Worm (Caenorhabditis elegans) whole organism, young adult: Measurements from ENCODE around the gene let-19.
A peak's percentile ranks its signal among the peaks of the same experiment; 100 is the strongest.

ENCODE experiments used
- C17E4.6 ChIP-seq: fragments of 200-800 bp; sonication (Bioruptor generic); IDR thresholded peaks from 2 replicates; pipeline ENCODE4 v1.3.6; 2022; ENCODE audit warnings: missing genetic modification reagents, missing genetic modification characterization, missing compliant biosample characterization
- F33H1.4 ChIP-seq: fragments of 200-800 bp; sonication (Bioruptor generic); IDR thresholded peaks from 2 replicates; pipeline ENCODE4 v1.3.6; 2022; ENCODE audit warnings: missing genetic modification reagents, missing genetic modification characterization, missing compliant biosample characterization
- K11D2.4 ChIP-seq: fragments of 200-800 bp; sonication (Bioruptor generic); IDR thresholded peaks from 2 replicates; pipeline ENCODE4 v1.3.6; 2022; ENCODE audit warnings: missing genetic modification reagents, missing genetic modification characterization, missing compliant biosample characterization
- Y53F4B.3 ChIP-seq: fragments of 200-800 bp; sonication (Bioruptor generic); IDR thresholded peaks from 2 replicates; pipeline ENCODE4 v1.3.6; 2022; ENCODE audit warnings: missing genetic modification reagents, missing genetic modification characterization, missing compliant biosample characterization
- Y56A3A.18 ChIP-seq: fragments of 200-800 bp; sonication (Bioruptor generic); IDR thresholded peaks from 2 replicates; pipeline ENCODE4 v1.3.6; 2022; ENCODE audit warnings: missing genetic modification reagents, missing genetic modification characterization, missing compliant biosample characterization
- Y79H2A.3 ChIP-seq: fragments of 200-800 bp; sonication (Bioruptor generic); conservative IDR thresholded peaks from 2 replicates; pipeline ENCODE4 v1.3.6; 2022; ENCODE audit warnings: missing genetic modification reagents, missing genetic modification characterization, missing compliant biosample characterization
- ZK185.1 ChIP-seq: sonication (generic microtip); optimal IDR thresholded peaks from 2 replicates; lab custom pipeline; 2016; ENCODE audit warnings: mild to moderate bottlenecking, missing genetic modification characterization, missing compliant biosample characterization; ENCODE audit not compliant: poor library complexity, severe bottlenecking
- athp-1 ChIP-seq: sonication (generic microtip); optimal IDR thresholded peaks from 2 replicates; lab custom pipeline; 2017; ENCODE audit warnings: mild to moderate bottlenecking, missing genetic modification characterization, missing compliant biosample characterization
- attf-5 ChIP-seq: fragments of 200-800 bp; sonication (Bioruptor generic); optimal IDR thresholded peaks from 2 replicates; lab custom pipeline; 2018; ENCODE audit warnings: mild to moderate bottlenecking, missing genetic modification characterization, missing compliant biosample characterization
- ceh-40 ChIP-seq: fragments of 200-800 bp; sonication (Bioruptor generic); IDR thresholded peaks from 2 replicates; pipeline ENCODE4 v1.3.6; 2022; ENCODE audit warnings: missing genetic modification characterization, missing compliant biosample characterization
- ceh-58 ChIP-seq: fragments of 200-800 bp; sonication (Bioruptor generic); IDR thresholded peaks from 2 replicates; pipeline ENCODE4 v1.3.6; 2022; ENCODE audit warnings: missing genetic modification characterization, missing compliant biosample characterization
- chd-7 ChIP-seq: sonication (generic microtip); optimal IDR thresholded peaks from 2 replicates; lab custom pipeline; 2016; ENCODE audit warnings: mild to moderate bottlenecking, missing genetic modification characterization, moderate library complexity, missing compliant biosample characterization
- dox-1 ChIP-seq: fragments of 200-800 bp; sonication (Bioruptor generic); IDR thresholded peaks from 2 replicates; pipeline ENCODE4 v1.3.6; 2022; ENCODE audit warnings: missing genetic modification reagents, missing genetic modification characterization, missing compliant biosample characterization
- dpff-1 ChIP-seq: sonication (generic microtip); optimal IDR thresholded peaks from 2 replicates; lab custom pipeline; 2017; ENCODE audit warnings: mild to moderate bottlenecking, missing genetic modification characterization, missing compliant biosample characterization
- egl-18 ChIP-seq: fragments of 200-800 bp; sonication (Bioruptor generic); IDR thresholded peaks from 2 replicates; pipeline ENCODE4 v1.3.6; 2022; ENCODE audit warnings: missing genetic modification reagents, missing genetic modification characterization, missing compliant biosample characterization
- egrh-3 ChIP-seq: fragments of 200-800 bp; sonication (Bioruptor generic); IDR thresholded peaks from 2 replicates; pipeline ENCODE4 v1.3.6; 2022; ENCODE audit warnings: missing genetic modification reagents, missing genetic modification characterization, missing compliant biosample characterization
- fkh-3 ChIP-seq: sonication (generic microtip); optimal IDR thresholded peaks from 2 replicates; lab custom pipeline; 2016; ENCODE audit warnings: mild to moderate bottlenecking, missing genetic modification characterization, missing compliant biosample characterization
- gei-17 ChIP-seq: fragments of 200-800 bp; sonication (Bioruptor generic); optimal IDR thresholded peaks from 2 replicates; lab custom pipeline; 2018; ENCODE audit warnings: mild to moderate bottlenecking, missing genetic modification characterization, missing compliant biosample characterization
- him-1 ChIP-seq: sonication (generic microtip); optimal IDR thresholded peaks from 2 replicates; lab custom pipeline; 2016; ENCODE audit warnings: missing genotype, missing genetic modification reagents, missing genetic modification characterization, missing compliant biosample characterization
- hlh-12 ChIP-seq: sonication (generic microtip); optimal IDR thresholded peaks from 2 replicates; lab custom pipeline; 2016; ENCODE audit warnings: missing genetic modification characterization, missing compliant biosample characterization
- hmg-20 ChIP-seq: fragments of 200-800 bp; sonication (Bioruptor generic); IDR thresholded peaks from 2 replicates; pipeline ENCODE4 v1.3.6; 2022; ENCODE audit warnings: missing genetic modification reagents, missing genetic modification characterization, missing compliant biosample characterization
- lag-1 ChIP-seq: fragments of 200-800 bp; sonication (Bioruptor generic); IDR thresholded peaks from 2 replicates; pipeline ENCODE4 v1.3.6; 2022; ENCODE audit warnings: missing genetic modification reagents, missing genetic modification characterization, missing compliant biosample characterization
- let-607 ChIP-seq, 2 experiments: fragments of 200-800 bp in 1 of 2; sonication (Bioruptor generic) in 1 of 2; sonication (generic microtip) in 1 of 2; optimal IDR thresholded peaks; 2 replicates each; lab custom pipeline; 2016 to 2018; ENCODE audit warnings: mild to moderate bottlenecking in 2 of 2, missing compliant biosample characterization in 2 of 2, missing genetic modification characterization in 2 of 2, moderate library complexity in 2 of 2, missing genotype in 1 of 2
- lin-40 ChIP-seq: sonication (generic microtip); optimal IDR thresholded peaks from 2 replicates; lab custom pipeline; 2016; ENCODE audit warnings: missing genetic modification characterization, mild to moderate bottlenecking, missing compliant biosample characterization, missing genotype, missing genetic modification reagents
- lsy-27 ChIP-seq: sonication (generic microtip); optimal IDR thresholded peaks from 2 replicates; lab custom pipeline; 2017; ENCODE audit warnings: missing genetic modification characterization, mild to moderate bottlenecking, missing compliant biosample characterization, antibody characterized with exemption, missing genotype, borderline replicate concordance; ENCODE audit not compliant: insufficient read depth
- madf-6 ChIP-seq: fragments of 200-800 bp; sonication (Bioruptor generic); IDR thresholded peaks from 2 replicates; pipeline ENCODE4 v1.3.6; 2022; ENCODE audit warnings: missing genetic modification reagents, missing genetic modification characterization, missing compliant biosample characterization
- madf-8 ChIP-seq: fragments of 200-800 bp; sonication (Bioruptor generic); conservative IDR thresholded peaks from 2 replicates; pipeline ENCODE4 v1.3.6; 2022; ENCODE audit warnings: missing genetic modification reagents, missing genetic modification characterization, missing compliant biosample characterization
- mcd-1 ChIP-seq: fragments of 200-800 bp; sonication (Bioruptor generic); IDR thresholded peaks from 2 replicates; pipeline ENCODE4 v1.3.6; 2022; ENCODE audit warnings: missing genetic modification reagents, missing genetic modification characterization, missing compliant biosample characterization
- mes-4 ChIP-seq: sonication (generic microtip); optimal IDR thresholded peaks from 2 replicates; lab custom pipeline; 2016; ENCODE audit warnings: missing genotype, missing genetic modification characterization, missing compliant biosample characterization
- mxl-1 ChIP-seq: sonication (generic microtip); optimal IDR thresholded peaks from 2 replicates; lab custom pipeline; 2016; ENCODE audit warnings: missing genetic modification characterization, missing compliant biosample characterization
- nhr-120 ChIP-seq: fragments of 200-800 bp; sonication (Bioruptor generic); IDR thresholded peaks from 2 replicates; pipeline ENCODE4 v1.3.6; 2022; ENCODE audit warnings: missing genetic modification characterization, missing compliant biosample characterization
- nhr-80 ChIP-seq: sonication (generic microtip); optimal IDR thresholded peaks from 2 replicates; lab custom pipeline; 2016; ENCODE audit warnings: missing genetic modification characterization, missing compliant biosample characterization
- rpc-1 ChIP-seq, 2 experiments: fragments of 150-350 bp in 1 of 2; sonication (generic microtip) in 1 of 2; optimal IDR thresholded peaks; 2 replicates each; lab custom pipeline; 2014 to 2018; ENCODE audit warnings: missing biosample characterization in 1 of 2, missing genetic modification characterization in 1 of 2, missing genetic modification reagents in 1 of 2, missing genotype in 1 of 2
- snpc-4 ChIP-seq, 5 experiments: fragments of 150-350 bp in 1 of 5; sonication (generic microtip) in 4 of 5; optimal IDR thresholded peaks; 2 replicates each; lab custom pipeline; 2014 to 2018; ENCODE audit warnings: missing genetic modification characterization in 5 of 5, missing biosample characterization in 3 of 5, antibody characterized with exemption in 2 of 5, mild to moderate bottlenecking in 2 of 5, missing compliant biosample characterization in 2 of 5, missing genotype in 2 of 5, moderate library complexity in 2 of 5, missing genetic modification reagents in 1 of 5
- somi-1 ChIP-seq: fragments of 200-800 bp; sonication (Bioruptor generic); optimal IDR thresholded peaks from 2 replicates; lab custom pipeline; 2018; ENCODE audit warnings: mild to moderate bottlenecking, missing genetic modification characterization, missing compliant biosample characterization
- sptf-2 ChIP-seq: fragments of 200-800 bp; sonication (Bioruptor generic); optimal IDR thresholded peaks from 2 replicates; lab custom pipeline; 2018; ENCODE audit warnings: mild to moderate bottlenecking, missing genetic modification characterization, missing compliant biosample characterization
- tlf-1 ChIP-seq: fragments of 200-800 bp; sonication (Bioruptor generic); optimal IDR thresholded peaks from 2 replicates; lab custom pipeline; 2018; ENCODE audit warnings: mild to moderate bottlenecking, missing genetic modification characterization, missing compliant biosample characterization
- unc-130 ChIP-seq: sonication (generic microtip); optimal IDR thresholded peaks from 2 replicates; lab custom pipeline; 2016; ENCODE audit warnings: missing genetic modification reagents, missing genetic modification characterization, missing compliant biosample characterization
- zfh-2 ChIP-seq: fragments of 200-800 bp; sonication (Bioruptor generic); conservative IDR thresholded peaks from 2 replicates; pipeline ENCODE4 v1.3.6; 2022; ENCODE audit warnings: missing genetic modification reagents, missing genetic modification characterization, missing compliant biosample characterization
- ztf-6 ChIP-seq: fragments of 200-800 bp; sonication (Bioruptor generic); IDR thresholded peaks from 2 replicates; pipeline ENCODE4 v1.3.6; 2022; ENCODE audit warnings: missing genetic modification reagents, missing genetic modification characterization, missing compliant biosample characterization

Gene let-19

ce11 chrII:8784235-8784928, 13.6 kb downstream of the let-19 start (continued):
- TF ChIP-seq snpc-4 (GFP tag; optimal IDR thresholded peaks at IDR 0.05; lab: Kevin White, UChicago) (no peak), snpc-4 (tag; optimal IDR thresholded peaks at IDR 0.05; lab: Kevin White, UChicago) (peak in 2 of 4 experiments; percentile 3 to 18), attf-5 (GFP tag; lab: Kevin White, UChicago) (peak; percentile 27), F33H1.4 (GFP tag; lab: Robert Waterston, UW) (no peak), lin-40 (tag; lab: Kevin White, UChicago) (peak; percentile 7), Y56A3A.18 (no peak), dpff-1 (tag; lab: Kevin White, UChicago) (no peak), nhr-80 (tag; lab: Kevin White, UChicago) (peak; percentile 21), ceh-40 (GFP tag; lab: Robert Waterston, UW) (no peak), zfh-2 (GFP tag; lab: Robert Waterston, UW) (peak; percentile 92), nhr-120 (GFP tag; lab: Robert Waterston, UW) (no peak), Y53F4B.3 (GFP tag; lab: Robert Waterston, UW) (no peak), madf-6 (GFP tag; lab: Robert Waterston, UW) (no peak), tlf-1 (GFP tag; lab: Kevin White, UChicago) (no peak), him-1 (tag; lab: Kevin White, UChicago) (no peak), egrh-3 (no peak), madf-8 (GFP tag; lab: Robert Waterston, UW) (no peak), hlh-12 (tag; lab: Kevin White, UChicago) (no peak), unc-130 (GFP tag; lab: Kevin White, UChicago) (no peak), mes-4 (tag; lab: Kevin White, UChicago) (no peak), gei-17 (no peak), hmg-20 (GFP tag; lab: Robert Waterston, UW) (no peak), lsy-27 (tag; lab: Kevin White, UChicago) (no peak), lag-1 (no peak), ceh-58 (GFP tag; lab: Robert Waterston, UW) (no peak), chd-7 (no peak), ztf-6 (no peak), ZK185.1 (tag; lab: Kevin White, UChicago) (no peak), K11D2.4 (no peak), mxl-1 (tag; lab: Kevin White, UChicago) (no peak), sptf-2 (no peak), Y79H2A.3 (GFP tag; lab: Robert Waterston, UW) (no peak), egl-18 (GFP tag; lab: Robert Waterston, UW) (no peak), athp-1 (tag; lab: Kevin White, UChicago) (no peak), rpc-1 (optimal IDR thresholded peaks at IDR 0.05; lab: Kevin White, UChicago) (no peak), rpc-1 (tag; optimal IDR thresholded peaks at IDR 0.05; lab: Kevin White, UChicago) (no peak), C17E4.6 (GFP tag; lab: Robert Waterston, UW) (no peak), let-607 (tag; optimal IDR thresholded peaks at IDR 0.05; lab: Kevin White, UChicago) (peak in 1 of 2 experiments; percentile 29), fkh-3 (tag; lab: Kevin White, UChicago) (no peak), somi-1 (GFP tag; lab: Kevin White, UChicago) (no peak), dox-1 (GFP tag; lab: Robert Waterston, UW) (peak; percentile 40; the same call in 1 of the 2 replicates), mcd-1 (GFP tag; lab: Robert Waterston, UW) (peak; percentile 34; the same call in 1 of the 2 replicates)
